Fruit fly (Drosophila melanogaster): Measurements from ENCODE around the gene bdl.

The bdl gene

dm6 chr2L:4292560-4292959 lies 31.8 kb upstream of the bdl start (continued):
- TF ChIP-seq Pdp1 (GFP tag; optimal IDR thresholded peaks at IDR 0.05) (peak in 1 of 2 experiments; percentile 45), jing (GFP tag; optimal IDR thresholded peaks at IDR 0.05) (no peak), CG4404 (GFP tag; IDR thresholded peaks at IDR 0.05) (peak; percentile 43; the same call in 1 of the 2 replicates), dan (GFP tag; IDR thresholded peaks at IDR 0.05) (no peak), CHES-1-like (GFP tag; optimal IDR thresholded peaks at IDR 0.05) (no peak), Scr (GFP tag; IDR thresholded peaks at IDR 0.05; ENCODE audit: partially characterized antibody) (no peak), CG16813 (GFP tag; IDR thresholded peaks at IDR 0.05; ENCODE audit: partially characterized antibody) (no peak), CG1602 (GFP tag; optimal IDR thresholded peaks at IDR 0.05) (no peak), toy (GFP tag; IDR thresholded peaks at IDR 0.05) (no peak), CG2875 (GFP tag; optimal IDR thresholded peaks at IDR 0.05) (peak; percentile 25), CrebB (tag; optimal IDR thresholded peaks at IDR 0.05) (no peak), CG7963 (GFP tag; IDR thresholded peaks at IDR 0.05; ENCODE audit: partially characterized antibody) (no peak), CG7271 (tag; optimal IDR thresholded peaks at IDR 0.05) (no peak), nom (GFP tag; optimal IDR thresholded peaks at IDR 0.05) (no peak), seq (GFP tag; IDR thresholded peaks at IDR 0.05) (no peak), shn (GFP tag; optimal IDR thresholded peaks at IDR 0.05) (no peak), en (GFP tag; optimal IDR thresholded peaks at IDR 0.05) (no peak), CG6813 (GFP tag; optimal IDR thresholded peaks at IDR 0.05) (no peak), E2f2 (GFP tag; IDR thresholded peaks at IDR 0.05) (no peak), CG15601 (tag; optimal IDR thresholded peaks at IDR 0.05) (no peak), eyg (GFP tag; optimal IDR thresholded peaks at IDR 0.05) (no peak), CG11695 (GFP tag; IDR thresholded peaks at IDR 0.05) (0 out of 3 replicates have a peak, but pooled peaks have one; percentile 22), D19A (tag; optimal IDR thresholded peaks at IDR 0.05) (peak; percentile 7), luna (GFP tag; optimal IDR thresholded peaks at IDR 0.05) (no peak), CG13624 (GFP tag; optimal IDR thresholded peaks at IDR 0.05) (no peak), prd (optimal IDR thresholded peaks at IDR 0.05) (no peak), prd (GFP tag; IDR thresholded peaks at IDR 0.05) (peak; percentile 75; the same call in 2 of the 3 replicates), CG10979 (tag; optimal IDR thresholded peaks at IDR 0.05) (peak; percentile 50), CG2120 (GFP tag; optimal IDR thresholded peaks at IDR 0.05) (no peak), H15 (GFP tag; IDR thresholded peaks at IDR 0.05) (no peak), CG7556 (GFP tag; optimal IDR thresholded peaks at IDR 0.05) (peak; percentile 38), tap (tag; optimal IDR thresholded peaks at IDR 0.05) (peak; percentile 42), Sox100B (GFP tag; optimal IDR thresholded peaks at IDR 0.05) (no peak), vnd (GFP tag; IDR thresholded peaks at IDR 0.05; ENCODE audit: partially characterized antibody) (no peak), abd-A (tag; optimal IDR thresholded peaks at IDR 0.05) (no peak), CG8281 (tag; optimal IDR thresholded peaks at IDR 0.05) (no peak), CG7357 (GFP tag; IDR thresholded peaks at IDR 0.05) (no peak), CG15011 (GFP tag; optimal IDR thresholded peaks at IDR 0.05) (no peak), HLH3B (GFP tag; IDR thresholded peaks at IDR 0.05) (peak; percentile 62), Dek (tag; optimal IDR thresholded peaks at IDR 0.05) (no peak), Stat92E (GFP tag; optimal IDR thresholded peaks at IDR 0.05) (no peak), CG5180 (GFP tag; optimal IDR thresholded peaks at IDR 0.05) (no peak), CG2202 (tag; optimal IDR thresholded peaks at IDR 0.05) (no peak), HLHmδ (GFP tag; optimal IDR thresholded peaks at IDR 0.05) (no peak), CG3407 (GFP tag; optimal IDR thresholded peaks at IDR 0.05) (no peak), Mes4 (GFP tag; optimal IDR thresholded peaks at IDR 0.05) (peak; percentile 9), grn (GFP tag; optimal IDR thresholded peaks at IDR 0.05) (no peak), H2.0 (GFP tag; IDR thresholded peaks at IDR 0.05) (no peak), CG17612 (GFP tag; IDR thresholded peaks at IDR 0.05) (no peak), Bdp1 (GFP tag; optimal IDR thresholded peaks at IDR 0.05) (no peak), Ada2b (GFP tag; IDR thresholded peaks at IDR 0.05) (peak; percentile 44; the same call in 1 of the 2 replicates)

Data from whole organism, embryonic.